Worm (Caenorhabditis elegans): ENCODE measurements around the gene W04G3.13.

The W04G3.13 gene

ce11 chrX:11109200-11109599 lies 29.6 kb upstream of the W04G3.13 start, which contains the start of gene grd-1:
Gene grd-1 (plus strand): TSS chrX:11109440.
- no peak for TF ChIP-seq ama-1 (optimal IDR thresholded peaks at IDR 0.05)
- no peak for TF ChIP-seq ceh-36 (tag; optimal IDR thresholded peaks at IDR 0.05)
- TF ChIP-seq pes-1 (GFP tag; IDR thresholded peaks at IDR 0.05) = no peak
- no peak for TF ChIP-seq scrt-1 (GFP tag; IDR thresholded peaks at IDR 0.05)

- TF ChIP-seq tbx-37 (GFP tag; conservative IDR thresholded peaks at IDR 0.05) = no peak
- no peak for TF ChIP-seq B0310.2 (tag; optimal IDR thresholded peaks at IDR 0.05)
- no peak for TF ChIP-seq hmbx-1 (tag; optimal IDR thresholded peaks at IDR 0.05)
- TF ChIP-seq sea-1 (GFP tag; conservative IDR thresholded peaks at IDR 0.05) = no peak
- no peak for TF ChIP-seq tra-4 (tag; optimal IDR thresholded peaks at IDR 0.05)
- TF ChIP-seq hmg-4 (GFP tag; optimal IDR thresholded peaks at IDR 0.05) = no peak
- no peak for TF ChIP-seq flt-1 (GFP tag; IDR thresholded peaks at IDR 0.05)
- TF ChIP-seq scrt-1 (GFP tag; IDR thresholded peaks at IDR 0.05) = no peak
- no peak for TF ChIP-seq aly-1 (tag; optimal IDR thresholded peaks at IDR 0.05)
- no peak for TF ChIP-seq pes-1 (GFP tag; IDR thresholded peaks at IDR 0.05)
- TF ChIP-seq hnd-1 (tag; optimal IDR thresholded peaks at IDR 0.05) = no peak
- TF ChIP-seq ceh-36 (tag; optimal IDR thresholded peaks at IDR 0.05) = no peak
These were observed 27.5 kb upstream of the W04G3.13 start, which contains the start of gene clc-17 for ce11 chrX:11107076-11107475. Gene clc-17 (plus strand): TSS chrX:11107376.

- no peak for TF ChIP-seq flt-1 (GFP tag; IDR thresholded peaks at IDR 0.05)
- no peak for TF ChIP-seq B0310.2 (tag; optimal IDR thresholded peaks at IDR 0.05)
These were observed 25.5 kb upstream of the W04G3.13 start, which contains the start of gene W02H3.1 for ce11 chrX:11104883-11105629. Gene W02H3.1 (minus strand): TSS chrX:11105460.

- no peak for TF ChIP-seq tbx-11 (GFP tag; IDR thresholded peaks at IDR 0.05)
- no peak for TF ChIP-seq ets-7 (tag; optimal IDR thresholded peaks at IDR 0.05)
- TF ChIP-seq flt-1 (GFP tag; IDR thresholded peaks at IDR 0.05) = no peak
- TF ChIP-seq hmbx-1 (tag; optimal IDR thresholded peaks at IDR 0.05) = no peak
- TF ChIP-seq hnd-1 (tag; optimal IDR thresholded peaks at IDR 0.05) = no peak
- no peak for TF ChIP-seq ceh-36 (tag; optimal IDR thresholded peaks at IDR 0.05)
- TF ChIP-seq hmg-4 (GFP tag; optimal IDR thresholded peaks at IDR 0.05) = no peak
- no peak for TF ChIP-seq scrt-1 (GFP tag; IDR thresholded peaks at IDR 0.05)
- TF ChIP-seq tbx-37 (GFP tag; conservative IDR thresholded peaks at IDR 0.05) = no peak
- no peak for TF ChIP-seq sea-1 (GFP tag; conservative IDR thresholded peaks at IDR 0.05)
- no peak for TF ChIP-seq ama-1 (optimal IDR thresholded peaks at IDR 0.05)
- no peak for TF ChIP-seq aly-1 (tag; optimal IDR thresholded peaks at IDR 0.05)
- TF ChIP-seq ceh-13 (GFP tag; optimal IDR thresholded peaks at IDR 0.05) = no peak
- TF ChIP-seq B0310.2 (tag; optimal IDR thresholded peaks at IDR 0.05) = no peak
These were observed 23.6 kb upstream of the W04G3.13 start for ce11 chrX:11103173-11103572.

- TF ChIP-seq ets-7 (tag; optimal IDR thresholded peaks at IDR 0.05) (no peak), aly-1 (tag; optimal IDR thresholded peaks at IDR 0.05) (no peak), tra-4 (tag; optimal IDR thresholded peaks at IDR 0.05) (no peak), ama-1 (optimal IDR thresholded peaks at IDR 0.05) (no peak), scrt-1 (GFP tag; IDR thresholded peaks at IDR 0.05) (no peak), F13C5.2 (tag; optimal IDR thresholded peaks at IDR 0.05) (no peak), hnd-1 (tag; optimal IDR thresholded peaks at IDR 0.05) (no peak), hmbx-1 (tag; optimal IDR thresholded peaks at IDR 0.05) (no peak), tbx-37 (GFP tag; conservative IDR thresholded peaks at IDR 0.05) (no peak), sea-1 (GFP tag; conservative IDR thresholded peaks at IDR 0.05) (no peak), B0310.2 (tag; optimal IDR thresholded peaks at IDR 0.05) (no peak), ceh-13 (GFP tag; optimal IDR thresholded peaks at IDR 0.05) (no peak), flt-1 (GFP tag; IDR thresholded peaks at IDR 0.05) (no peak)
These were observed 18.5 kb upstream of the W04G3.13 start, which contains the start of gene W02H3.3 for ce11 chrX:11098086-11098485. Gene W02H3.3 (minus strand): TSS chrX:11098186.

ce11 chrX:11097343-11097742 lies 17.8 kb upstream of the W04G3.13 start:
- TF ChIP-seq hnd-1 (tag; optimal IDR thresholded peaks at IDR 0.05) = no peak
- no peak for TF ChIP-seq ama-1 (optimal IDR thresholded peaks at IDR 0.05)
- no peak for TF ChIP-seq hmbx-1 (tag; optimal IDR thresholded peaks at IDR 0.05)

ce11 chrX:11095480-11095879 lies 15.9 kb upstream of the W04G3.13 start:
- TF ChIP-seq tra-4 (tag; optimal IDR thresholded peaks at IDR 0.05) = peak; percentile 54
- TF ChIP-seq ets-7 (tag; optimal IDR thresholded peaks at IDR 0.05) = peak; percentile 59
- TF ChIP-seq ama-1 (optimal IDR thresholded peaks at IDR 0.05) = no peak
- TF ChIP-seq hmbx-1 (tag; optimal IDR thresholded peaks at IDR 0.05) = peak; percentile 51
- TF ChIP-seq flt-1 (GFP tag; IDR thresholded peaks at IDR 0.05) = peak; percentile 88
- peak; percentile 92 for TF ChIP-seq pes-1 (GFP tag; IDR thresholded peaks at IDR 0.05)
- TF ChIP-seq aly-1 (tag; optimal IDR thresholded peaks at IDR 0.05) = peak; percentile 93
- peak; percentile 65 for TF ChIP-seq B0310.2 (tag; optimal IDR thresholded peaks at IDR 0.05)
- no peak for TF ChIP-seq hmg-4 (GFP tag; optimal IDR thresholded peaks at IDR 0.05)
- TF ChIP-seq sea-1 (GFP tag; conservative IDR thresholded peaks at IDR 0.05) = no peak; the same call in 1 of the 2 replicates
- no peak; the same call in 1 of the 2 replicates for TF ChIP-seq scrt-1 (GFP tag; IDR thresholded peaks at IDR 0.05)
- peak; percentile 87 for TF ChIP-seq tbx-37 (GFP tag; conservative IDR thresholded peaks at IDR 0.05)
- TF ChIP-seq ceh-13 (GFP tag; optimal IDR thresholded peaks at IDR 0.05) = peak; percentile 74
- TF ChIP-seq tbx-11 (GFP tag; IDR thresholded peaks at IDR 0.05) = peak; percentile 85
- TF ChIP-seq ceh-36 (tag; optimal IDR thresholded peaks at IDR 0.05) = peak; percentile 77
- TF ChIP-seq F13C5.2 (tag; optimal IDR thresholded peaks at IDR 0.05) = peak; percentile 89
- TF ChIP-seq hnd-1 (tag; optimal IDR thresholded peaks at IDR 0.05) = peak; percentile 67

Measured in whole organism, early embryonic.